Fruit fly (Drosophila melanogaster) whole organism, embryonic: ENCODE data around the gene sif.

ENCODE experiments used
- CG11398 ChIP-seq: fragments of 200-800 bp; sonication (Bioruptor generic); optimal IDR thresholded peaks from 2 replicates; lab custom pipeline; 2016; ENCODE audit warnings: missing biosample characterization, missing genetic modification characterization
- CG6272 ChIP-seq: fragments of 200-800 bp; sonication (Bioruptor generic); IDR thresholded peaks from 2 replicates; pipeline ENCODE4 v1.3.6; 2022; ENCODE audit warnings: missing biosample characterization, missing genetic modification characterization
- CG6854 ChIP-seq: fragments of 200-800 bp; sonication (Bioruptor generic); optimal IDR thresholded peaks from 3 replicates; lab custom pipeline; 2017; ENCODE audit warnings: missing biosample characterization, mild to moderate bottlenecking, missing genetic modification characterization
- CG7987 ChIP-seq: fragments of 200-800 bp; sonication (Bioruptor generic); optimal IDR thresholded peaks from 2 replicates; lab custom pipeline; 2018; ENCODE audit warnings: missing biosample characterization, mild to moderate bottlenecking, missing genetic modification characterization, moderate library complexity
- Xrp1 ChIP-seq: fragments of 200-800 bp; sonication (Bioruptor generic); IDR thresholded peaks from 2 replicates; pipeline ENCODE4 v1.3.6; 2022; ENCODE audit warnings: missing biosample characterization, missing genetic modification characterization
- crc ChIP-seq: fragments of 200-800 bp; sonication (Bioruptor generic); optimal IDR thresholded peaks from 2 replicates; lab custom pipeline; 2016; ENCODE audit warnings: missing biosample characterization, missing genetic modification characterization
- gsb-n ChIP-seq: fragments of 200-800 bp; sonication (Bioruptor generic); optimal IDR thresholded peaks from 3 replicates; lab custom pipeline; 2018; ENCODE audit warnings: missing biosample characterization, mild to moderate bottlenecking, missing genetic modification characterization

- no peak for TF ChIP-seq gsb-n (tag; lab: Kevin White, UChicago)
- TF ChIP-seq CG7987 (GFP tag; lab: Kevin White, UChicago) = no peak
- TF ChIP-seq CG6272 (GFP tag; lab: Robert Waterston, UW) = no peak
- no peak for TF ChIP-seq crc
- no peak for TF ChIP-seq Xrp1 (GFP tag; lab: Robert Waterston, UW)
- TF ChIP-seq CG6854 = no peak
- no peak for TF ChIP-seq CG11398 (GFP tag; lab: Kevin White, UChicago)
Measured at dm6 chr3L:5639474-5639873, 18.2 kb upstream of the sif start.
